Fruit fly (Drosophila melanogaster) whole organism, embryonic: ENCODE measurements around the gene SmE.

ENCODE experiments used
- ATbp ChIP-seq: fragments of 200-800 bp; sonication (Bioruptor generic); optimal IDR thresholded peaks from 2 replicates; lab custom pipeline; 2017; ENCODE audit warnings: missing biosample characterization, mild to moderate bottlenecking, missing genetic modification characterization, missing genetic modification reagents
- Antp ChIP-seq: fragments of 200-800 bp; sonication (Bioruptor generic); optimal IDR thresholded peaks from 3 replicates; lab custom pipeline; 2016; ENCODE audit warnings: missing biosample characterization, missing genetic modification characterization
- Atf6 ChIP-seq: fragments of 200-800 bp; sonication (Bioruptor generic); IDR thresholded peaks from 2 replicates; pipeline ENCODE4 v1.3.6; 2022; ENCODE audit warnings: missing biosample characterization, missing genetic modification characterization
- CG10147 ChIP-seq: fragments of 200-800 bp; sonication (Bioruptor generic); optimal IDR thresholded peaks from 2 replicates; lab custom pipeline; 2019; ENCODE audit warnings: missing biosample characterization, mild to moderate bottlenecking, missing genetic modification characterization, moderate library complexity
- CG11504 ChIP-seq: fragments of 200-800 bp; sonication (Bioruptor generic); optimal IDR thresholded peaks from 3 replicates; lab custom pipeline; 2019; ENCODE audit warnings: missing biosample characterization, mild to moderate bottlenecking, missing genetic modification characterization, moderate library complexity
- CG11695 ChIP-seq: fragments of 200-800 bp; sonication (Bioruptor generic); IDR thresholded peaks from 3 replicates; pipeline ENCODE4 v1.3.6; 2022; ENCODE audit warnings: missing biosample characterization, missing genetic modification characterization
- CG14014 ChIP-seq: fragments of 200-800 bp; sonication (Bioruptor generic); IDR thresholded peaks from 2 replicates; pipeline ENCODE4 v1.3.6; 2022; ENCODE audit warnings: missing biosample characterization, missing genetic modification characterization
- CG1603 ChIP-seq: fragments of 200-800 bp; sonication (Bioruptor generic); optimal IDR thresholded peaks from 2 replicates; lab custom pipeline; 2019; ENCODE audit warnings: missing biosample characterization, mild to moderate bottlenecking, missing genetic modification characterization, moderate library complexity
- CG1647 ChIP-seq: fragments of 200-800 bp; sonication (Bioruptor generic); optimal IDR thresholded peaks from 3 replicates; lab custom pipeline; 2016; ENCODE audit warnings: missing biosample characterization, missing genetic modification characterization
- CG3838 ChIP-seq: fragments of 200-800 bp; sonication (Bioruptor generic); optimal IDR thresholded peaks from 3 replicates; lab custom pipeline; 2016; ENCODE audit warnings: missing biosample characterization, missing genetic modification characterization
- CG3995 ChIP-seq: fragments of 200-800 bp; sonication (Bioruptor generic); optimal IDR thresholded peaks from 3 replicates; lab custom pipeline; 2016; ENCODE audit warnings: missing biosample characterization, missing genetic modification characterization
- CG4424 ChIP-seq: fragments of 200-800 bp; sonication (Bioruptor generic); optimal IDR thresholded peaks from 3 replicates; lab custom pipeline; 2016; ENCODE audit warnings: missing biosample characterization, missing genetic modification characterization
- CG7839 ChIP-seq: fragments of 200-800 bp; sonication (Bioruptor generic); optimal IDR thresholded peaks from 3 replicates; lab custom pipeline; 2018; ENCODE audit warnings: missing biosample characterization, mild to moderate bottlenecking, missing genetic modification characterization, moderate library complexity
- CG7928 ChIP-seq: fragments of 200-800 bp; sonication (Bioruptor generic); optimal IDR thresholded peaks from 2 replicates; lab custom pipeline; 2017; ENCODE audit warnings: missing biosample characterization, mild to moderate bottlenecking, missing genetic modification characterization
- CG8359 ChIP-seq: fragments of 200-800 bp; sonication (Bioruptor generic); optimal IDR thresholded peaks from 2 replicates; lab custom pipeline; 2017; ENCODE audit warnings: missing biosample characterization, mild to moderate bottlenecking, missing genetic modification characterization, borderline replicate concordance
- D19A ChIP-seq: fragments of 200-800 bp; optimal IDR thresholded peaks from 3 replicates; lab custom pipeline; 2019; ENCODE audit warnings: missing biosample characterization, mild to moderate bottlenecking, missing genetic modification characterization, moderate library complexity
- Drgx ChIP-seq: fragments of 200-800 bp; sonication (Bioruptor generic); IDR thresholded peaks from 2 replicates; pipeline ENCODE4 v1.3.6; 2022; ENCODE audit warnings: missing biosample characterization, missing genetic modification characterization
- Ets65A ChIP-seq: fragments of 200-800 bp; sonication (Bioruptor generic); peaks from one replicate; lab custom pipeline; 2016; ENCODE audit warnings: missing biosample characterization, missing genetic modification characterization
- Fer2 ChIP-seq: fragments of 200-800 bp; sonication (Bioruptor generic); optimal IDR thresholded peaks from 2 replicates; lab custom pipeline; 2018; ENCODE audit warnings: missing biosample characterization, mild to moderate bottlenecking, missing genetic modification characterization, moderate library complexity
- Hand ChIP-seq: fragments of 200-800 bp; sonication (Bioruptor generic); optimal IDR thresholded peaks from 2 replicates; lab custom pipeline; 2017; ENCODE audit warnings: mild to moderate bottlenecking, missing biosample characterization, missing genetic modification reagents, missing genetic modification characterization
- Hr51 ChIP-seq, 2 experiments: fragments of 200-800 bp; sonication (Bioruptor generic); optimal IDR thresholded peaks; 2 replicates in 1 of 2; 3 replicates in 1 of 2; lab custom pipeline; 2016 to 2018; ENCODE audit warnings: missing biosample characterization in 2 of 2, missing genetic modification characterization in 2 of 2, mild to moderate bottlenecking in 1 of 2, moderate library complexity in 1 of 2
- Meics ChIP-seq: fragments of 200-800 bp; sonication (Bioruptor generic); optimal IDR thresholded peaks from 2 replicates; lab custom pipeline; 2017; ENCODE audit warnings: missing biosample characterization, mild to moderate bottlenecking, missing genetic modification characterization
- Mrtf ChIP-seq: fragments of 200-800 bp; sonication (Bioruptor generic); IDR thresholded peaks from 3 replicates; pipeline ENCODE4 v1.3.6; 2022; ENCODE audit warnings: missing biosample characterization, missing genetic modification characterization
- NK7.1 ChIP-seq: fragments of 200-800 bp; sonication (Bioruptor generic); optimal IDR thresholded peaks from 3 replicates; lab custom pipeline; 2016; ENCODE audit warnings: missing biosample characterization, missing genetic modification characterization
- PHDP ChIP-seq: fragments of 200-800 bp; sonication (Bioruptor generic); optimal IDR thresholded peaks from 3 replicates; lab custom pipeline; 2018; ENCODE audit warnings: missing biosample characterization, mild to moderate bottlenecking, missing genetic modification characterization, moderate library complexity
- Ptx1 ChIP-seq: fragments of 200-800 bp; sonication (Bioruptor generic); IDR thresholded peaks from 2 replicates; pipeline ENCODE4 v1.3.6; 2022; ENCODE audit warnings: missing biosample characterization, missing genetic modification characterization
- Sox102F ChIP-seq: fragments of 200-800 bp; sonication (Bioruptor generic); optimal IDR thresholded peaks from 2 replicates; lab custom pipeline; 2018; ENCODE audit warnings: missing biosample characterization, mild to moderate bottlenecking, missing genetic modification characterization, moderate library complexity
- ash1 ChIP-seq: fragments of 200-800 bp; sonication (Bioruptor generic); optimal IDR thresholded peaks from 2 replicates; lab custom pipeline; 2018; ENCODE audit warnings: missing biosample characterization, mild to moderate bottlenecking, missing genetic modification characterization
- bsh ChIP-seq, 2 experiments: fragments of 200-800 bp; sonication (Bioruptor generic); optimal IDR thresholded peaks; 2 replicates each; lab custom pipeline; 2017 to 2018; ENCODE audit warnings: mild to moderate bottlenecking in 2 of 2, missing biosample characterization in 2 of 2, missing genetic modification characterization in 2 of 2, moderate library complexity in 1 of 2
- cato ChIP-seq: fragments of 200-800 bp; sonication (Bioruptor generic); optimal IDR thresholded peaks from 2 replicates; lab custom pipeline; 2016; ENCODE audit warnings: missing biosample characterization, missing genetic modification characterization, borderline replicate concordance
- chm ChIP-seq: fragments of 200-800 bp; sonication (Bioruptor generic); IDR thresholded peaks from 2 replicates; pipeline ENCODE4 v1.3.6; 2022; ENCODE audit warnings: missing biosample characterization, missing genetic modification characterization
- ci ChIP-seq: fragments of 200-800 bp; sonication (Bioruptor generic); IDR thresholded peaks from 3 replicates; pipeline ENCODE4 v1.3.6; 2022; ENCODE audit warnings: missing biosample characterization, missing genetic modification characterization
- dmrt11E ChIP-seq: fragments of 200-800 bp; sonication (Bioruptor generic); optimal IDR thresholded peaks from 3 replicates; lab custom pipeline; 2018; ENCODE audit warnings: missing biosample characterization, mild to moderate bottlenecking, missing genetic modification characterization, moderate library complexity
- dmrt99B ChIP-seq: fragments of 200-800 bp; sonication (Bioruptor generic); optimal IDR thresholded peaks from 2 replicates; lab custom pipeline; 2018; ENCODE audit warnings: missing biosample characterization, mild to moderate bottlenecking, missing genetic modification characterization, moderate library complexity
- gcm2 ChIP-seq: fragments of 200-800 bp; sonication (Bioruptor generic); optimal IDR thresholded peaks from 2 replicates; lab custom pipeline; 2016; ENCODE audit warnings: missing biosample characterization, missing genetic modification characterization
- gem ChIP-seq: fragments of 200-800 bp; sonication (Bioruptor generic); optimal IDR thresholded peaks from 2 replicates; lab custom pipeline; 2019; ENCODE audit warnings: missing biosample characterization, mild to moderate bottlenecking, missing genetic modification characterization, moderate library complexity
- ham ChIP-seq: fragments of 200-800 bp; sonication (Bioruptor generic); IDR thresholded peaks from 2 replicates; pipeline ENCODE4 v1.3.6; 2022; ENCODE audit warnings: missing biosample characterization, missing genetic modification characterization
- ind ChIP-seq: fragments of 200-800 bp; sonication (Bioruptor generic); optimal IDR thresholded peaks from 3 replicates; lab custom pipeline; 2016; ENCODE audit warnings: missing biosample characterization, missing genetic modification characterization
- insv ChIP-seq, 2 experiments: fragments of 200-800 bp; sonication (Bioruptor generic); optimal IDR thresholded peaks; 3 replicates each; lab custom pipeline; 2016 to 2018; ENCODE audit warnings: missing biosample characterization in 2 of 2, missing genetic modification characterization in 2 of 2
- inv ChIP-seq: fragments of 200-800 bp; sonication (Bioruptor generic); IDR thresholded peaks from 2 replicates; pipeline ENCODE4 v1.3.6; 2022; ENCODE audit warnings: missing biosample characterization, missing genetic modification characterization; ENCODE audit not compliant: partially characterized antibody
- row ChIP-seq: fragments of 200-800 bp; sonication (Bioruptor generic); IDR thresholded peaks from 3 replicates; pipeline ENCODE4 v1.3.6; 2022; ENCODE audit warnings: missing biosample characterization, missing genetic modification characterization
- sisA ChIP-seq: fragments of 200-800 bp; sonication (Bioruptor generic); IDR thresholded peaks from 2 replicates; pipeline ENCODE4 v1.3.6; 2022; ENCODE audit warnings: missing biosample characterization, missing genetic modification characterization
- tup ChIP-seq: fragments of 200-800 bp; sonication (Bioruptor generic); optimal IDR thresholded peaks from 2 replicates; lab custom pipeline; 2016; ENCODE audit warnings: missing biosample characterization, mild to moderate bottlenecking, missing genetic modification characterization, moderate library complexity
- twi ChIP-seq: fragments of 200-800 bp; optimal IDR thresholded peaks from 2 replicates; lab custom pipeline; 2019; ENCODE audit warnings: missing biosample characterization, mild to moderate bottlenecking, missing genetic modification characterization, moderate library complexity
- unpg ChIP-seq: fragments of 200-800 bp; sonication (Bioruptor generic); optimal IDR thresholded peaks from 3 replicates; lab custom pipeline; 2018; ENCODE audit warnings: missing biosample characterization, mild to moderate bottlenecking, missing genetic modification characterization, moderate library complexity
- zfh2 ChIP-seq: fragments of 200-800 bp; sonication (Bioruptor generic); optimal IDR thresholded peaks from 2 replicates; lab custom pipeline; 2016; ENCODE audit warnings: missing biosample characterization, missing genetic modification characterization

Gene SmE

dm6 chr2L:7923636-7924301 is 38.5 kb upstream of the SmE start (continued):
- TF ChIP-seq CG8359 (GFP tag; lab: Kevin White, UChicago) (no peak), unpg (peak; percentile 30), CG4424 (GFP tag; lab: Kevin White, UChicago) (no peak), CG11504 (tag; lab: Kevin White, UChicago) (peak; percentile 12), gcm2 (GFP tag; lab: Kevin White, UChicago) (no peak), CG7839 (peak; percentile 8), zfh2 (GFP tag; lab: Kevin White, UChicago) (no peak), Meics (no peak), inv (no peak), cato (GFP tag; lab: Kevin White, UChicago) (no peak), PHDP (tag; lab: Kevin White, UChicago) (peak; percentile 25), CG10147 (GFP tag; lab: Kevin White, UChicago) (no peak), ash1 (GFP tag; lab: Kevin White, UChicago) (no peak), Atf6 (GFP tag; lab: Robert Waterston, UW) (no peak), row (GFP tag; lab: Robert Waterston, UW) (peak; percentile 59), D19A (no peak), chm (GFP tag; lab: Robert Waterston, UW) (no peak), Fer2 (no peak), twi (tag; lab: Kevin White, UChicago) (no peak)
- TF ChIP-seq, all 482 proteins: peak for 24

- TF ChIP-seq tup (GFP tag; lab: Kevin White, UChicago) (no peak), Antp (GFP tag; lab: Kevin White, UChicago) (no peak), Ets65A (GFP tag; lab: Kevin White, UChicago) (peak; percentile 90), ind (no peak)
Measured at dm6 chr2L:7922088-7922487, 36.8 kb upstream of the SmE start.

dm6 chr2L:7920590-7920989 is 35.3 kb upstream of the SmE start:
- TF ChIP-seq CG1647 (GFP tag; lab: Kevin White, UChicago) (no peak), sisA (GFP tag; lab: Robert Waterston, UW) (no peak), Hand (GFP tag; lab: Kevin White, UChicago) (no peak), NK7.1 (no peak)

dm6 chr2L:7918770-7919169 is 33.5 kb upstream of the SmE start:
- peak; percentile 74 for TF ChIP-seq Drgx (GFP tag; lab: Robert Waterston, UW)
- TF ChIP-seq ci = 0 out of 3 replicates have a peak, but pooled peaks have one; percentile 35
- TF ChIP-seq insv (GFP tag; optimal IDR thresholded peaks at IDR 0.05; lab: Kevin White, UChicago) = no peak
- TF ChIP-seq ATbp (GFP tag; lab: Kevin White, UChicago) = peak; percentile 4
- peak; percentile 15 for TF ChIP-seq dmrt99B
- no peak for TF ChIP-seq CG3838 (GFP tag; lab: Kevin White, UChicago)
- TF ChIP-seq ham (GFP tag; lab: Robert Waterston, UW) = no peak
- no peak for TF ChIP-seq CG3995
- peak in 1 of 2 experiments; percentile 32 for TF ChIP-seq bsh (GFP tag; optimal IDR thresholded peaks at IDR 0.05; lab: Kevin White, UChicago)
- TF ChIP-seq gem (tag; lab: Kevin White, UChicago) = peak; percentile 34
- TF ChIP-seq CG14014 (GFP tag; lab: Robert Waterston, UW) = no peak
- peak; percentile 24; the same call in 1 of the 2 replicates for TF ChIP-seq Ptx1
- no peak for TF ChIP-seq CG7928
- TF ChIP-seq dmrt11E (tag; lab: Kevin White, UChicago) = no peak
- TF ChIP-seq CG11695 = 0 out of 3 replicates have a peak, but pooled peaks have one; percentile 8
- TF ChIP-seq Mrtf (GFP tag; lab: Robert Waterston, UW) = no peak
- 0 out of 3 replicates have a peak, but pooled peaks have one; percentile 7 for TF ChIP-seq row (GFP tag; lab: Robert Waterston, UW)
- TF ChIP-seq CG1603 (tag; lab: Kevin White, UChicago) = peak; percentile 4
- peak; percentile 39 for TF ChIP-seq Sox102F (GFP tag; lab: Kevin White, UChicago)
- peak; percentile 24 for TF ChIP-seq unpg
- TF ChIP-seq Hr51 (GFP tag; optimal IDR thresholded peaks at IDR 0.05; lab: Kevin White, UChicago) = peak in 1 of 2 experiments; percentile 6
